Fruit fly (Drosophila melanogaster) whole organism, embryonic: Measurements from ENCODE around the gene Gr93a.

ENCODE experiments used
- Asciz ChIP-seq: fragments of 200-800 bp; sonication (Bioruptor generic); optimal IDR thresholded peaks from 2 replicates; lab custom pipeline; 2017; ENCODE audit warnings: missing biosample characterization, mild to moderate bottlenecking, missing genetic modification characterization, missing genetic modification reagents
- CG10209 ChIP-seq: fragments of 200-800 bp; sonication (Bioruptor generic); optimal IDR thresholded peaks from 3 replicates; lab custom pipeline; 2017; ENCODE audit warnings: missing biosample characterization, mild to moderate bottlenecking, missing genetic modification characterization, missing genetic modification reagents
- CG11085 ChIP-seq: fragments of 200-800 bp; sonication (Bioruptor generic); IDR thresholded peaks from 2 replicates; pipeline ENCODE4 v1.3.6; 2022; ENCODE audit warnings: missing biosample characterization, missing genetic modification characterization
- CG12391 ChIP-seq: fragments of 200-800 bp; sonication (Bioruptor generic); optimal IDR thresholded peaks from 3 replicates; lab custom pipeline; 2018; ENCODE audit warnings: missing biosample characterization, mild to moderate bottlenecking, missing genetic modification characterization, moderate library complexity
- CG12744 ChIP-seq: fragments of 200-800 bp; sonication (Bioruptor generic); optimal IDR thresholded peaks from 2 replicates; lab custom pipeline; 2016; ENCODE audit warnings: missing biosample characterization, missing genetic modification characterization
- CG12942 ChIP-seq: fragments of 200-800 bp; sonication (Bioruptor generic); optimal IDR thresholded peaks from 3 replicates; lab custom pipeline; 2016; ENCODE audit warnings: missing biosample characterization, missing genetic modification characterization
- CG13123 ChIP-seq: fragments of 200-800 bp; sonication (Bioruptor generic); optimal IDR thresholded peaks from 2 replicates; lab custom pipeline; 2016; ENCODE audit warnings: missing biosample characterization, missing genetic modification characterization
- CG14710 ChIP-seq: fragments of 200-800 bp; sonication (Bioruptor generic); optimal IDR thresholded peaks from 3 replicates; lab custom pipeline; 2019; ENCODE audit warnings: missing biosample characterization, mild to moderate bottlenecking, missing genetic modification characterization, moderate library complexity
- CG1602 ChIP-seq: fragments of 200-800 bp; sonication (Bioruptor generic); optimal IDR thresholded peaks from 3 replicates; lab custom pipeline; 2016; ENCODE audit warnings: missing biosample characterization, missing genetic modification characterization
- CG16815 ChIP-seq: fragments of 200-800 bp; sonication (Bioruptor generic); optimal IDR thresholded peaks from 3 replicates; lab custom pipeline; 2017; ENCODE audit warnings: missing biosample characterization, mild to moderate bottlenecking, missing genetic modification characterization
- CG17359 ChIP-seq: fragments of 200-800 bp; sonication (Bioruptor generic); optimal IDR thresholded peaks from 3 replicates; lab custom pipeline; 2018; ENCODE audit warnings: missing biosample characterization, mild to moderate bottlenecking, missing genetic modification characterization, moderate library complexity
- CG18599 ChIP-seq: fragments of 200-800 bp; sonication (Bioruptor generic); optimal IDR thresholded peaks from 3 replicates; lab custom pipeline; 2017; ENCODE audit warnings: missing biosample characterization, missing genetic modification characterization, mild to moderate bottlenecking, moderate library complexity, missing genetic modification reagents
- CG2712 ChIP-seq: fragments of 200-800 bp; optimal IDR thresholded peaks from 3 replicates; lab custom pipeline; 2019; ENCODE audit warnings: missing biosample characterization, mild to moderate bottlenecking, missing genetic modification characterization, moderate library complexity
- CG31441 ChIP-seq: fragments of 200-800 bp; sonication (Bioruptor generic); IDR thresholded peaks from 2 replicates; pipeline ENCODE4 v1.3.6; 2022; ENCODE audit warnings: missing biosample characterization, missing genetic modification characterization
- CG4707 ChIP-seq: fragments of 200-800 bp; sonication (Bioruptor generic); optimal IDR thresholded peaks from 2 replicates; lab custom pipeline; 2018; ENCODE audit warnings: missing biosample characterization, mild to moderate bottlenecking, missing genetic modification characterization, moderate library complexity
- CG4820 ChIP-seq: fragments of 200-800 bp; sonication (Bioruptor generic); optimal IDR thresholded peaks from 3 replicates; lab custom pipeline; 2016; ENCODE audit warnings: missing biosample characterization, missing genetic modification characterization
- CG6654 ChIP-seq: fragments of 200-800 bp; sonication (Bioruptor generic); optimal IDR thresholded peaks from 2 replicates; lab custom pipeline; 2017; ENCODE audit warnings: missing biosample characterization, mild to moderate bottlenecking, missing genetic modification characterization
- CG6791 ChIP-seq: fragments of 200-800 bp; sonication (Bioruptor generic); IDR thresholded peaks from 3 replicates; pipeline ENCODE4 v1.3.6; 2022; ENCODE audit warnings: missing biosample characterization, missing genetic modification characterization; ENCODE audit not compliant: partially characterized antibody
- CG6813 ChIP-seq: fragments of 200-800 bp; sonication (Bioruptor generic); optimal IDR thresholded peaks from 2 replicates; lab custom pipeline; 2017; ENCODE audit warnings: missing biosample characterization, missing genetic modification characterization, mild to moderate bottlenecking, moderate library complexity, missing genetic modification reagents
- Chrac-16 ChIP-seq: fragments of 200-800 bp; sonication (Bioruptor generic); optimal IDR thresholded peaks from 3 replicates; lab custom pipeline; 2016; ENCODE audit warnings: missing biosample characterization, missing genetic modification characterization
- CoRest ChIP-seq: fragments of 200-800 bp; sonication (Bioruptor generic); optimal IDR thresholded peaks from 3 replicates; lab custom pipeline; 2018; ENCODE audit warnings: missing biosample characterization, mild to moderate bottlenecking, missing genetic modification characterization, moderate library complexity
- Gug ChIP-seq: fragments of 200-800 bp; sonication (Bioruptor generic); IDR thresholded peaks from 4 replicates; pipeline ENCODE4 v1.3.6; 2022; ENCODE audit warnings: missing biosample characterization, missing genetic modification characterization
- Oaz ChIP-seq: fragments of 200-800 bp; sonication (Bioruptor generic); IDR thresholded peaks from 2 replicates; pipeline ENCODE4 v1.3.6; 2022; ENCODE audit warnings: missing biosample characterization, missing genetic modification characterization
- Pdp1 ChIP-seq, 2 experiments: fragments of 200-800 bp; sonication (Bioruptor generic); optimal IDR thresholded peaks; 3 replicates each; lab custom pipeline; 2016; ENCODE audit warnings: missing biosample characterization in 2 of 2, missing genetic modification characterization in 2 of 2, mild to moderate bottlenecking in 1 of 2, moderate library complexity in 1 of 2
- Ravus ChIP-seq: fragments of 200-800 bp; sonication (Bioruptor generic); IDR thresholded peaks from 2 replicates; pipeline ENCODE4 v1.3.6; 2022; ENCODE audit warnings: missing biosample characterization, missing genetic modification characterization
- Sox100B ChIP-seq: fragments of 200-800 bp; sonication (Bioruptor generic); optimal IDR thresholded peaks from 3 replicates; lab custom pipeline; 2018; ENCODE audit warnings: missing biosample characterization, mild to moderate bottlenecking, missing genetic modification characterization
- Tbp ChIP-seq: fragments of >200 bp; optimal IDR thresholded peaks from 2 replicates; lab custom pipeline; 2018; ENCODE audit warnings: missing biosample characterization, missing genetic modification characterization
- Trl ChIP-seq, 3 experiments: fragments of >200 bp in 2 of 3; fragments of 200-800 bp in 1 of 3; sonication (Bioruptor generic) in 1 of 3; optimal IDR thresholded peaks; 2 replicates in 1 of 3; 3 replicates in 2 of 3; lab custom pipeline; 2016 to 2017; ENCODE audit warnings: missing biosample characterization in 1 of 3, missing genetic modification characterization in 1 of 3
- Usf ChIP-seq: fragments of 200-800 bp; sonication (Bioruptor generic); optimal IDR thresholded peaks from 2 replicates; lab custom pipeline; 2017; ENCODE audit warnings: missing genotype, missing biosample characterization, missing genetic modification characterization
- ara ChIP-seq: fragments of 200-800 bp; sonication (Bioruptor generic); IDR thresholded peaks from 2 replicates; pipeline ENCODE4 v1.3.6; 2022; ENCODE audit warnings: missing biosample characterization, missing genetic modification characterization
- chif ChIP-seq, 2 experiments: fragments of 200-800 bp; sonication (Bioruptor generic); optimal IDR thresholded peaks; 3 replicates each; lab custom pipeline; 2016; ENCODE audit warnings: missing biosample characterization in 2 of 2, missing genetic modification characterization in 2 of 2
- chn ChIP-seq: fragments of 200-800 bp; sonication (Bioruptor generic); optimal IDR thresholded peaks from 2 replicates; lab custom pipeline; 2016; ENCODE audit warnings: missing biosample characterization, missing genetic modification characterization
- dmrt11E ChIP-seq: fragments of 200-800 bp; sonication (Bioruptor generic); optimal IDR thresholded peaks from 3 replicates; lab custom pipeline; 2018; ENCODE audit warnings: missing biosample characterization, mild to moderate bottlenecking, missing genetic modification characterization, moderate library complexity
- dpn ChIP-seq, 2 experiments: fragments of 200-800 bp; sonication (Bioruptor generic); optimal IDR thresholded peaks; 3 replicates each; lab custom pipeline; 2016; ENCODE audit warnings: missing biosample characterization in 2 of 2, missing genetic modification characterization in 2 of 2
- eve ChIP-seq, 2 experiments: fragments of >200 bp; optimal IDR thresholded peaks; 2 replicates each; lab custom pipeline; 2017; ENCODE audit warnings: missing biosample characterization in 2 of 2, missing genetic modification characterization in 2 of 2
- gce ChIP-seq: fragments of 200-800 bp; sonication (Bioruptor generic); IDR thresholded peaks from 3 replicates; pipeline ENCODE4 v1.3.6; 2022; ENCODE audit warnings: missing biosample characterization, missing genetic modification characterization
- gt ChIP-seq: fragments of 200-800 bp; sonication (Bioruptor generic); IDR thresholded peaks from 2 replicates; pipeline ENCODE4 v1.3.6; 2022; ENCODE audit warnings: missing biosample characterization, missing genetic modification characterization
- hth ChIP-seq: fragments of >200 bp; optimal IDR thresholded peaks from 2 replicates; lab custom pipeline; 2017; ENCODE audit warnings: inconsistent platforms
- ken ChIP-seq: fragments of 200-800 bp; sonication (Bioruptor generic); IDR thresholded peaks from 3 replicates; pipeline ENCODE4 v1.3.6; 2022; ENCODE audit warnings: missing biosample characterization, missing genetic modification characterization
- lmd ChIP-seq: fragments of 200-800 bp; sonication (Bioruptor generic); IDR thresholded peaks from 2 replicates; pipeline ENCODE4 v1.3.6; 2022; ENCODE audit warnings: missing biosample characterization, missing genetic modification characterization
- peb ChIP-seq: fragments of 200-800 bp; sonication (Bioruptor generic); IDR thresholded peaks from 2 replicates; pipeline ENCODE4 v1.3.6; 2022; ENCODE audit warnings: missing biosample characterization, missing genetic modification characterization
- ranshi ChIP-seq: fragments of 200-800 bp; sonication (Bioruptor generic); IDR thresholded peaks from 2 replicates; pipeline ENCODE4 v1.3.6; 2022; ENCODE audit warnings: missing biosample characterization, missing genetic modification characterization
- tgo ChIP-seq: fragments of 200-800 bp; sonication (Bioruptor generic); IDR thresholded peaks from 3 replicates; pipeline ENCODE4 v1.3.6; 2022; ENCODE audit warnings: missing biosample characterization, missing genetic modification characterization
- tll ChIP-seq, 2 experiments: fragments of 200-800 bp in 1 of 2; fragments of >200 bp in 1 of 2; sonication (Bioruptor generic) in 1 of 2; optimal IDR thresholded peaks; 2 replicates each; lab custom pipeline; 2017 to 2019; ENCODE audit warnings: missing biosample characterization in 2 of 2, missing genetic modification characterization in 2 of 2, mild to moderate bottlenecking in 1 of 2, moderate library complexity in 1 of 2
- tna ChIP-seq: fragments of 200-800 bp; sonication (Bioruptor generic); IDR thresholded peaks from 2 replicates; pipeline ENCODE4 v1.3.6; 2022; ENCODE audit warnings: missing biosample characterization, missing genetic modification characterization; ENCODE audit not compliant: partially characterized antibody
- twi ChIP-seq: fragments of 200-800 bp; optimal IDR thresholded peaks from 2 replicates; lab custom pipeline; 2019; ENCODE audit warnings: missing biosample characterization, mild to moderate bottlenecking, missing genetic modification characterization, moderate library complexity
- wor ChIP-seq: fragments of 200-800 bp; sonication (Bioruptor generic); IDR thresholded peaks from 2 replicates; pipeline ENCODE4 v1.3.6; 2022; ENCODE audit warnings: missing biosample characterization, missing genetic modification characterization
- zf30C ChIP-seq: fragments of 200-800 bp; sonication (Bioruptor generic); optimal IDR thresholded peaks from 3 replicates; lab custom pipeline; 2018; ENCODE audit warnings: missing biosample characterization, mild to moderate bottlenecking, missing genetic modification characterization

Gene Gr93a

DNA sequence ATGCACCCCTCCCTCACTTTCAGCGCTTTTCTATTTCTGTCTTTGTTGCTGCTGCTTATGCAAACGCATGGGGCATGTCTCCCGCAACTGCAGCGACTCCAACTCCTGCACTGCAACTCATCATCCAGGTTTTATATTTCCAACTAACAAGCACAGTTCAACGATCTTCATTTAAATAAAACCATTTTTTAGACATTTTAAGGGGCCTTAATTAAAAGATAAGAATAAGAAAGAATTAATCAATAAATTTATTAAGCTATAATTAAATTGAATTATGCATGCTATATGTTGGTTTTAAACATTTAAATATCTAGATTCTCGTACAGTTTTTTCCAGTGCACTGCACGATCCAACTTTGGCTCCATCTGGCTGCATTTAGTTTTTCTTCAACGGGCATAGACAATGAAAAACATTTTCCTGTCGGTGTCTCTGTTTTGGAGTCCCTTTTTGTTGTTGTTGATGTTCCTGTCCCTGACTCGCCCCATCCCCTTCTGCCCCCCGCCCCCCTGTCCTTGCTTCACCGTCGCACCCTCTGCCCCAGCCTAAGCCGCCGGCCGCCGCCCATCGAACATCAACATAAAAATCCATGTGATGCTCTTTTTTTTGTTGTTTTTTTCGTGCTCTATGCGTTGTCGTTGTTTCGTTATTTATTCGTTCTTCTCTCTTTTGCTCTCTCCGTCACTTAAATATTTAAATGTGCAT is 3.4 kb upstream of the Gr93a start (continued):
- TF ChIP-seq CG12942 (GFP tag; lab: Kevin White, UChicago), result peak; percentile 8
- TF ChIP-seq CG6654 (GFP tag; lab: Kevin White, UChicago), result peak; percentile 46
- TF ChIP-seq ara, result peak; percentile 76
- peak; percentile 44; the same call in 1 of the 2 replicates for TF ChIP-seq gt (GFP tag; lab: Robert Waterston, UW)
- TF ChIP-seq dpn (GFP tag; optimal IDR thresholded peaks at IDR 0.05; lab: Kevin White, UChicago), result peak in 1 of 2 experiments; percentile 41
- peak; percentile 86 for TF ChIP-seq twi (tag; lab: Kevin White, UChicago)
- peak; percentile 53; the same call in 1 of the 2 replicates for TF ChIP-seq ranshi
- no peak for TF ChIP-seq hth
- peak; percentile 32 for TF ChIP-seq CG13123 (GFP tag; lab: Kevin White, UChicago)
- peak; percentile 91 for TF ChIP-seq CG12391 (tag; lab: Kevin White, UChicago)
- TF ChIP-seq Sox100B (GFP tag; lab: Kevin White, UChicago), result peak; percentile 76
- peak; percentile 81 for TF ChIP-seq CoRest
- no peak for TF ChIP-seq tll (GFP tag; optimal IDR thresholded peaks at IDR 0.05; lab: Kevin White, UChicago)
- TF ChIP-seq tna (GFP tag; lab: Robert Waterston, UW), result no peak
- TF ChIP-seq chn (GFP tag; lab: Kevin White, UChicago), result peak; percentile 4
- TF ChIP-seq CG6813, result peak; percentile 52
- TF ChIP-seq CG31441 (GFP tag; lab: Robert Waterston, UW), result peak; percentile 86
- peak; percentile 45; the same call in 1 of the 3 replicates for TF ChIP-seq gce (GFP tag; lab: Robert Waterston, UW)
- TF ChIP-seq CG2712 (tag; lab: Kevin White, UChicago), result peak; percentile 96
- TF ChIP-seq eve (GFP tag; optimal IDR thresholded peaks at IDR 0.05; lab: Kevin White, UChicago), result peak in 1 of 2 experiments; percentile 80
- TF ChIP-seq Pdp1 (GFP tag; optimal IDR thresholded peaks at IDR 0.05; lab: Kevin White, UChicago), result peak in 1 of 2 experiments; percentile 22
- TF ChIP-seq chif (GFP tag; optimal IDR thresholded peaks at IDR 0.05; lab: Kevin White, UChicago), result peak in 1 of 2 experiments; percentile 51
- TF ChIP-seq Trl (optimal IDR thresholded peaks at IDR 0.05; lab: Kevin White, UChicago), result no peak
- no peak for TF ChIP-seq Trl (GFP tag; optimal IDR thresholded peaks at IDR 0.05; lab: Kevin White, UChicago)
- TF ChIP-seq ken, result peak; percentile 41; the same call in 1 of the 3 replicates
- TF ChIP-seq Oaz (GFP tag; lab: Robert Waterston, UW), result no peak
- TF ChIP-seq CG10209 (GFP tag; lab: Kevin White, UChicago), result peak; percentile 54
- TF ChIP-seq Ravus (GFP tag; lab: Robert Waterston, UW), result no peak
- 0 out of 4 replicates have a peak, but pooled peaks have one; percentile 15 for TF ChIP-seq Gug
- peak; percentile 93 for TF ChIP-seq CG14710 (tag; lab: Kevin White, UChicago)
- TF ChIP-seq Chrac-16 (GFP tag; lab: Kevin White, UChicago), result peak; percentile 50
- no peak for TF ChIP-seq CG6791 (GFP tag; lab: Robert Waterston, UW)
- peak; percentile 97 for TF ChIP-seq dmrt11E (tag; lab: Kevin White, UChicago)
- TF ChIP-seq CG17359 (tag; lab: Kevin White, UChicago), result peak; percentile 67
- TF ChIP-seq tgo (GFP tag; lab: Robert Waterston, UW), result peak; percentile 52; the same call in 1 of the 3 replicates
- TF ChIP-seq Tbp (GFP tag; lab: Kevin White, UChicago), result no peak
- TF ChIP-seq Asciz, result peak; percentile 57
- TF ChIP-seq CG12744 (GFP tag; lab: Kevin White, UChicago), result no peak
- TF ChIP-seq peb (GFP tag; lab: Robert Waterston, UW), result peak; percentile 53; the same call in 1 of the 2 replicates
- TF ChIP-seq CG1602 (GFP tag; lab: Kevin White, UChicago), result peak; percentile 65
- TF ChIP-seq lmd (GFP tag; lab: Robert Waterston, UW), result peak; percentile 60; the same call in 1 of the 2 replicates
- peak; percentile 58 for TF ChIP-seq CG4707 (GFP tag; lab: Kevin White, UChicago)
- TF ChIP-seq Usf (GFP tag; lab: Kevin White, UChicago), result peak; percentile 50
- peak; percentile 68 for TF ChIP-seq CG4820 (GFP tag; lab: Kevin White, UChicago)
- TF ChIP-seq CG16815, result peak; percentile 77
- TF ChIP-seq CG11085 (GFP tag; lab: Robert Waterston, UW), result no peak
- TF ChIP-seq wor (GFP tag; lab: Robert Waterston, UW), result peak; percentile 31; the same call in 1 of the 2 replicates
- TF ChIP-seq CG18599, result peak; percentile 22
- TF ChIP-seq zf30C, result peak; percentile 84
